Worm (Caenorhabditis elegans) whole organism, L1 larva: ENCODE data around the gene sars-2.

ENCODE experiments used
- C16A3.4 ChIP-seq: fragments of 150-350 bp; optimal IDR thresholded peaks from 2 replicates; lab custom pipeline; 2014; ENCODE audit warnings: missing biosample characterization, missing genetic modification characterization
- alr-1 ChIP-seq: fragments of 200-800 bp; sonication (Bioruptor generic); optimal IDR thresholded peaks from 2 replicates; lab custom pipeline; 2018; ENCODE audit warnings: borderline replicate concordance, mild to moderate bottlenecking, missing genetic modification characterization, missing compliant biosample characterization
- ama-1 ChIP-seq: fragments of 150-350 bp; optimal IDR thresholded peaks from 2 replicates; lab custom pipeline; 2014
- blmp-1 ChIP-seq: fragments of 150-350 bp; optimal IDR thresholded peaks from 2 replicates; lab custom pipeline; 2014; ENCODE audit warnings: missing biosample characterization, missing genetic modification characterization
- ceh-63 ChIP-seq: fragments of 200-800 bp; sonication (Bioruptor generic); optimal IDR thresholded peaks from 2 replicates; lab custom pipeline; 2018; ENCODE audit warnings: mild to moderate bottlenecking, missing genetic modification characterization, missing compliant biosample characterization
- ceh-82 ChIP-seq, 3 experiments: fragments of 150-350 bp in 1 of 3; sonication (generic microtip) in 2 of 3; optimal IDR thresholded peaks; 2 replicates each; lab custom pipeline; 2014 to 2017; ENCODE audit warnings: missing biosample characterization in 3 of 3, missing genetic modification characterization in 3 of 3
- dpl-1 ChIP-seq, 3 experiments: fragments of 150-350 bp in 2 of 3; sonication (generic microtip) in 1 of 3; optimal IDR thresholded peaks; 2 replicates each; lab custom pipeline; 2014 to 2017; ENCODE audit warnings: missing biosample characterization in 3 of 3, missing genetic modification characterization in 3 of 3, missing genetic modification reagents in 3 of 3
- dsc-1 ChIP-seq: sonication (generic microtip); optimal IDR thresholded peaks from 2 replicates; lab custom pipeline; 2016; ENCODE audit warnings: mild to moderate bottlenecking, missing genetic modification characterization, missing compliant biosample characterization
- efl-1 ChIP-seq, 4 experiments: fragments of 150-350 bp; optimal IDR thresholded peaks in 3 of 4; peaks in 1 of 4; 1 replicate in 1 of 4; 2 replicates in 3 of 4; lab custom pipeline; 2014; ENCODE audit warnings: missing biosample characterization in 2 of 4, missing genetic modification characterization in 2 of 4, missing genetic modification reagents in 2 of 4
- efl-3 ChIP-seq: fragments of 200-800 bp; sonication (Bioruptor generic); optimal IDR thresholded peaks from 2 replicates; lab custom pipeline; 2018; ENCODE audit warnings: mild to moderate bottlenecking, missing genetic modification characterization, missing compliant biosample characterization
- egl-13 ChIP-seq: sonication (generic microtip); optimal IDR thresholded peaks from 2 replicates; lab custom pipeline; 2016; ENCODE audit warnings: missing genotype, missing genetic modification reagents, missing genetic modification characterization, missing compliant biosample characterization
- elt-3 ChIP-seq, 6 experiments: fragments of 150-350 bp in 1 of 6; sonication (generic microtip); optimal IDR thresholded peaks; 2 replicates each; lab custom pipeline; 2017 to 2018; ENCODE audit warnings: missing biosample characterization in 6 of 6, missing genetic modification characterization in 6 of 6, inconsistent platforms in 1 of 6
- fkh-4 ChIP-seq: sonication (generic microtip); optimal IDR thresholded peaks from 2 replicates; lab custom pipeline; 2016; ENCODE audit warnings: missing compliant biosample characterization, missing genetic modification characterization, borderline replicate concordance
- grh-1 ChIP-seq: fragments of 200-800 bp; sonication (Bioruptor generic); IDR thresholded peaks from 2 replicates; pipeline ENCODE4 v1.3.6; 2022; ENCODE audit warnings: missing genetic modification reagents, missing genetic modification characterization, missing compliant biosample characterization
- hlh-4 ChIP-seq: sonication (generic microtip); optimal IDR thresholded peaks from 2 replicates; lab custom pipeline; 2016; ENCODE audit warnings: mild to moderate bottlenecking, missing genetic modification characterization, missing compliant biosample characterization
- hpl-2 ChIP-seq: fragments of 150-350 bp; optimal IDR thresholded peaks from 2 replicates; lab custom pipeline; 2014; ENCODE audit warnings: missing biosample characterization, missing genetic modification reagents, missing genetic modification characterization
- irx-1 ChIP-seq: sonication (generic microtip); optimal IDR thresholded peaks from 2 replicates; lab custom pipeline; 2016; ENCODE audit warnings: missing genetic modification characterization, missing compliant biosample characterization
- isw-1 ChIP-seq: fragments of 200-800 bp; sonication (Bioruptor generic); IDR thresholded peaks from 2 replicates; pipeline ENCODE4 v1.3.6; 2022; ENCODE audit warnings: missing genetic modification characterization, missing compliant biosample characterization
- jun-1 ChIP-seq: fragments of 150-350 bp; optimal IDR thresholded peaks from 2 replicates; lab custom pipeline; 2014; ENCODE audit warnings: missing biosample characterization, missing genetic modification reagents, missing genetic modification characterization
- lin-13 ChIP-seq: fragments of 150-350 bp; optimal IDR thresholded peaks from 2 replicates; lab custom pipeline; 2014; ENCODE audit warnings: missing biosample characterization, missing genetic modification reagents, missing genetic modification characterization
- lin-14 ChIP-seq: fragments of 200-800 bp; sonication (Bioruptor generic); optimal IDR thresholded peaks from 2 replicates; lab custom pipeline; 2018; ENCODE audit warnings: mild to moderate bottlenecking, missing genetic modification characterization, moderate library complexity, missing compliant biosample characterization
- lin-35 ChIP-seq, 2 experiments: fragments of 150-350 bp; optimal IDR thresholded peaks; 2 replicates each; lab custom pipeline; 2014; ENCODE audit warnings: missing biosample characterization in 2 of 2, missing genetic modification characterization in 2 of 2, missing genetic modification reagents in 2 of 2
- lin-39 ChIP-seq: fragments of 150-350 bp; optimal IDR thresholded peaks from 2 replicates; lab custom pipeline; 2014; ENCODE audit warnings: missing biosample characterization, missing genetic modification reagents, missing genetic modification characterization
- lir-3 ChIP-seq: sonication (generic microtip); optimal IDR thresholded peaks from 2 replicates; lab custom pipeline; 2016; ENCODE audit warnings: mild to moderate bottlenecking, missing genetic modification characterization, moderate library complexity, missing compliant biosample characterization; ENCODE audit not compliant: poor library complexity
- lsy-2 ChIP-seq, 2 experiments: fragments of 150-350 bp; optimal IDR thresholded peaks; 2 replicates each; lab custom pipeline; 2014; ENCODE audit warnings: missing biosample characterization in 2 of 2, missing genetic modification characterization in 2 of 2
- mdl-1 ChIP-seq, 2 experiments: fragments of 150-350 bp; optimal IDR thresholded peaks; 2 replicates each; lab custom pipeline; 2014 to 2017; ENCODE audit warnings: missing biosample characterization in 2 of 2, missing genetic modification characterization in 2 of 2, inconsistent platforms in 1 of 2
- mep-1 ChIP-seq: fragments of 150-350 bp; optimal IDR thresholded peaks from 2 replicates; lab custom pipeline; 2014; ENCODE audit warnings: missing biosample characterization, missing genetic modification characterization
- nhr-11 ChIP-seq: fragments of 150-350 bp; optimal IDR thresholded peaks from 2 replicates; lab custom pipeline; 2014; ENCODE audit warnings: missing biosample characterization, missing genetic modification characterization
- nhr-12 ChIP-seq: sonication (generic microtip); optimal IDR thresholded peaks from 2 replicates; lab custom pipeline; 2017; ENCODE audit warnings: missing biosample characterization, missing genetic modification characterization
- nhr-19 ChIP-seq: fragments of 200-800 bp; sonication (Bioruptor generic); conservative IDR thresholded peaks from 2 replicates; pipeline ENCODE4 v1.3.6; 2022; ENCODE audit warnings: missing genetic modification characterization, missing compliant biosample characterization
- nhr-20 ChIP-seq: sonication (generic microtip); optimal IDR thresholded peaks from 2 replicates; lab custom pipeline; 2016; ENCODE audit warnings: mild to moderate bottlenecking, missing genetic modification characterization, missing compliant biosample characterization
- nhr-28 ChIP-seq: fragments of 150-350 bp; optimal IDR thresholded peaks from 2 replicates; lab custom pipeline; 2014; ENCODE audit warnings: missing biosample characterization, missing genetic modification characterization
- nhr-47 ChIP-seq: sonication (generic microtip); optimal IDR thresholded peaks from 2 replicates; lab custom pipeline; 2016; ENCODE audit warnings: mild to moderate bottlenecking, missing genetic modification characterization, moderate library complexity, missing compliant biosample characterization
- nhr-71 ChIP-seq: sonication (generic microtip); optimal IDR thresholded peaks from 2 replicates; lab custom pipeline; 2016; ENCODE audit warnings: mild to moderate bottlenecking, missing genetic modification characterization, moderate library complexity, missing compliant biosample characterization
- nhr-85 ChIP-seq: sonication (generic microtip); peaks from one replicate; lab custom pipeline; 2016; ENCODE audit warnings: missing genetic modification characterization, inconsistent platforms, missing compliant biosample characterization
- nhr-90 ChIP-seq: sonication (generic microtip); optimal IDR thresholded peaks from 2 replicates; lab custom pipeline; 2016; ENCODE audit warnings: mild to moderate bottlenecking, missing genetic modification characterization, missing compliant biosample characterization; ENCODE audit not compliant: poor library complexity
- pag-3 ChIP-seq: sonication (generic microtip); optimal IDR thresholded peaks from 2 replicates; lab custom pipeline; 2017; ENCODE audit warnings: missing genetic modification characterization, mild to moderate bottlenecking, missing compliant biosample characterization, antibody characterized with exemption, borderline replicate concordance; ENCODE audit not compliant: insufficient read depth
- pax-3 ChIP-seq: fragments of 200-800 bp; sonication (Bioruptor generic); optimal IDR thresholded peaks from 2 replicates; lab custom pipeline; 2018; ENCODE audit warnings: mild to moderate bottlenecking, missing genetic modification characterization, moderate library complexity, missing compliant biosample characterization
- rnt-1 ChIP-seq: sonication (generic microtip); optimal IDR thresholded peaks from 2 replicates; lab custom pipeline; 2016; ENCODE audit warnings: mild to moderate bottlenecking, missing genetic modification characterization, moderate library complexity, missing compliant biosample characterization
- skn-1 ChIP-seq: fragments of 150-350 bp; optimal IDR thresholded peaks from 2 replicates; lab custom pipeline; 2014; ENCODE audit warnings: missing biosample characterization, missing genetic modification characterization
- snpc-4 ChIP-seq: fragments of 150-350 bp; optimal IDR thresholded peaks from 2 replicates; lab custom pipeline; 2014; ENCODE audit warnings: missing biosample characterization, missing genetic modification characterization
- snu-23 ChIP-seq: sonication (generic microtip); optimal IDR thresholded peaks from 2 replicates; lab custom pipeline; 2016; ENCODE audit warnings: missing genetic modification characterization, missing compliant biosample characterization
- sox-4 ChIP-seq: sonication (generic microtip); optimal IDR thresholded peaks from 2 replicates; lab custom pipeline; 2016; ENCODE audit warnings: missing genetic modification characterization, missing compliant biosample characterization
- sup-37 ChIP-seq: fragments of 200-800 bp; sonication (Bioruptor generic); optimal IDR thresholded peaks from 2 replicates; lab custom pipeline; 2018; ENCODE audit warnings: mild to moderate bottlenecking, missing genetic modification characterization, missing compliant biosample characterization
- swsn-7 ChIP-seq: sonication (generic microtip); optimal IDR thresholded peaks from 2 replicates; lab custom pipeline; 2016; ENCODE audit warnings: missing genetic modification characterization, missing compliant biosample characterization
- tbx-2 ChIP-seq: sonication (generic microtip); optimal IDR thresholded peaks from 2 replicates; lab custom pipeline; 2016; ENCODE audit warnings: missing genetic modification characterization, missing compliant biosample characterization
- unc-130 ChIP-seq: fragments of 150-350 bp; optimal IDR thresholded peaks from 2 replicates; lab custom pipeline; 2017; ENCODE audit warnings: missing biosample characterization, missing genetic modification characterization, inconsistent platforms
- unc-86 ChIP-seq: sonication (generic microtip); optimal IDR thresholded peaks from 2 replicates; lab custom pipeline; 2016; ENCODE audit warnings: missing genetic modification characterization, missing compliant biosample characterization
- unc-98 ChIP-seq: fragments of 200-800 bp; sonication (Bioruptor generic); IDR thresholded peaks from 2 replicates; pipeline ENCODE4 v1.3.6; 2022; ENCODE audit warnings: missing genetic modification characterization, missing compliant biosample characterization
- xbp-1 ChIP-seq: sonication (generic microtip); optimal IDR thresholded peaks from 2 replicates; lab custom pipeline; 2016; ENCODE audit warnings: missing genetic modification characterization, missing compliant biosample characterization
- ztf-11 ChIP-seq, 2 experiments: sonication (generic microtip); optimal IDR thresholded peaks; 2 replicates each; lab custom pipeline; 2016 to 2017; ENCODE audit warnings: missing genetic modification characterization in 2 of 2, missing biosample characterization in 1 of 2, missing compliant biosample characterization in 1 of 2
- ztf-4 ChIP-seq: fragments of 150-350 bp; optimal IDR thresholded peaks from 2 replicates; lab custom pipeline; 2014; ENCODE audit warnings: missing biosample characterization, missing genetic modification characterization

The sars-2 gene

DNA sequence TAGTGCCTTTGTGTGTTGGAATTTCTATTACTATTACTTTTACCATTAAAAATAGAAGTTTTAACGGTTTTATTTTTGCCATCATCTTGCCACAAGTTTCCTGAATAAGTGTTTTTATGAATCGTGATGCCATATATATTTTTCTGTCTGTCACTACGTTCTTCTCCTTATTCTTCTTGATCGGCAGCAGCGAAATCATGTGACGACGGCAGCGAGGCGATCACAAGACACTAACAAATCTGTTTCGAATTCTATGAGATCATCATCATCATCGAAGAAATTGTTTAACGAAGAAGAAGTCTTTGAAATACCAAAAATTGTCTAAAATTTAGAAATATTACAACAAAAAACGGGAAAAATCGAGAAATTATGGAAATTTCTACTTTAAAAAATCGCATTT is 45.0 kb downstream of the sars-2 start:
- TF ChIP-seq ama-1 (lab: Kevin White, UChicago) (no peak), pax-3 (tag; lab: Kevin White, UChicago) (peak; percentile 37), sup-37 (GFP tag; lab: Kevin White, UChicago) (no peak), mdl-1 (tag; optimal IDR thresholded peaks at IDR 0.05; lab: Kevin White, UChicago) (peak in 1 of 2 experiments; percentile 78), tbx-2 (tag; lab: Kevin White, UChicago) (peak; percentile 37), ztf-11 (tag; optimal IDR thresholded peaks at IDR 0.05; lab: Kevin White, UChicago) (no peak), blmp-1 (tag; lab: Kevin White, UChicago) (peak; percentile 88), dsc-1 (tag; lab: Kevin White, UChicago) (peak; percentile 51), ceh-63 (GFP tag; lab: Kevin White, UChicago) (no peak), jun-1 (tag; lab: Kevin White, UChicago) (no peak), hpl-2 (no peak), snpc-4 (tag; lab: Kevin White, UChicago) (peak; percentile 25), swsn-7 (tag; lab: Kevin White, UChicago) (peak; percentile 38), lin-39 (tag; lab: Kevin White, UChicago) (no peak), rnt-1 (tag; lab: Kevin White, UChicago) (no peak), mep-1 (tag; lab: Kevin White, UChicago) (peak; percentile 54), xbp-1 (tag; lab: Kevin White, UChicago) (peak; percentile 6), sox-4 (tag; lab: Kevin White, UChicago) (peak; percentile 37), unc-98 (GFP tag; lab: Robert Waterston, UW) (no peak), lin-13 (GFP tag; lab: Kevin White, UChicago) (peak; percentile 46), pag-3 (no peak), dpl-1 (GFP tag; optimal IDR thresholded peaks at IDR 0.05; lab: Kevin White, UChicago) (peak; percentile 16 to 54 (median 33)), nhr-90 (tag; lab: Kevin White, UChicago) (peak; percentile 82), nhr-47 (tag; lab: Kevin White, UChicago) (peak; percentile 66), efl-3 (GFP tag; lab: Kevin White, UChicago) (no peak), ceh-82 (tag; optimal IDR thresholded peaks at IDR 0.05; lab: Kevin White, UChicago) (peak in 1 of 3 experiments; percentile 5), elt-3 (tag; optimal IDR thresholded peaks at IDR 0.05; lab: Kevin White, UChicago) (peak in 2 of 6 experiments; percentile 55 to 92), nhr-12 (tag; lab: Kevin White, UChicago) (no peak), nhr-85 (tag; lab: Kevin White, UChicago) (peak; percentile 96), efl-1 (optimal IDR thresholded peaks at IDR 0.05; lab: Kevin White, UChicago) (peak in 1 of 2 experiments; percentile 27), efl-1 (GFP tag; optimal IDR thresholded peaks at IDR 0.05 in 1 of 2; lab: Kevin White, UChicago) (peak; percentile 9 to 45), lsy-2 (tag; optimal IDR thresholded peaks at IDR 0.05; lab: Kevin White, UChicago) (peak; percentile 64 to 71), nhr-11 (tag; lab: Kevin White, UChicago) (peak; percentile 1), C16A3.4 (tag; lab: Kevin White, UChicago) (peak; percentile 60), lir-3 (tag; lab: Kevin White, UChicago) (peak; percentile 24), unc-86 (no peak), nhr-20 (tag; lab: Kevin White, UChicago) (peak; percentile 85), grh-1 (GFP tag; lab: Robert Waterston, UW) (peak; percentile 60), skn-1 (tag; lab: Kevin White, UChicago) (peak; percentile 67), hlh-4 (tag; lab: Kevin White, UChicago) (no peak), isw-1 (GFP tag; lab: Robert Waterston, UW) (no peak), lin-35 (GFP tag; optimal IDR thresholded peaks at IDR 0.05; lab: Kevin White, UChicago) (peak; percentile 7 to 75), alr-1 (tag; lab: Kevin White, UChicago) (no peak), unc-130 (peak; percentile 85), irx-1 (tag; lab: Kevin White, UChicago) (no peak), nhr-28 (tag; lab: Kevin White, UChicago) (no peak), nhr-71 (peak; percentile 89), nhr-19 (GFP tag; lab: Robert Waterston, UW) (peak; percentile 61), lin-14 (peak; percentile 82), fkh-4 (tag; lab: Kevin White, UChicago) (no peak), snu-23 (peak; percentile 87), egl-13 (no peak), ztf-4 (tag; lab: Kevin White, UChicago) (peak; percentile 39)
